Worm (Caenorhabditis elegans): ENCODE measurements around the gene K11H12.7.

Gene K11H12.7

DNA sequence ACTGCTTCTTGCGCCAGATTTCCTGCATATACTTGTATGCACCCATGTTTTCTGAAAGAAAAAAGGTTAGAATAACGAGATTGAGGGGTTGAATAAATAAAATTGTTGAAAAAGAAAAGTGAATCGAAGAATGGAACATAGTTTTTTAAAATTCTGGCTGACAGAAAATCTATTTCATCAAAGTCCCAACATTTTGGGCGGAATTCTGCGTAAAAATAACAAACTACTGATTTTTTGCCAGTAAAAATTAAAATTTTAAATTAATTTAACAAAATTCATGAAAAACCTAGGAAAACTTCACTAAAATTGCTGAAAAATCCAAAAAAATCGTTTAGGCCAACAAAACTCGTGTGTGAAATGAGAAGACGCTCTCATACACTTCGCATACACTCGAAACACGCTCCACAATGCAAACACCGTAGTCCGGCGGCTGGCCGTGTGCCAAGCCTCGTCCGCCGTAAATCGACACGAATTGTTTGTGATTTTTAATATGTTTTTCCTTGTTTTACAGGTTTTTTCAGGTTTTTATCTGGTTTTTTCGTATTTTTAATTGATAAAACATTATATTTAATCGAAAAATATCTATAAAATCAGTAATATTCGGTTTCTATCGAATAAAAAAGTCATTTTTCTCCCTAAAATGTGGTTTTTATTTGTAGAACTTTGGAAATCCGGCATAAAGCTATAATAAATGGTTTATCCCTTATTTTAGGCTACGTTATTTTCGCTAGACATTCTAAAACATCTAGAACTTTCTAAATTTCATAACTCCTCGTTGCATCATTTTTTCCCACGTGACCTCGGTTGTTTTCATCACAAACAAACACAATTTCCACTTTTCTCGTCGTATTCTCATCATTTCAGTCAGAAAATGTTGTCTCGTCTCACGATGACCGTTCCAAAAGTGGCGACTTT is 10.5 kb upstream of the K11H12.7 start, which contains the start of the genes rpl-15 and K11H12.8 (continued):
- TF ChIP-seq elt-2 (tag; optimal IDR thresholded peaks at IDR 0.05) (peak; percentile 97), C34B4.2 (tag; optimal IDR thresholded peaks at IDR 0.05) (peak; percentile 89), pqm-1 (tag; optimal IDR thresholded peaks at IDR 0.05) (peak; percentile 89), snpc-4 (tag; optimal IDR thresholded peaks at IDR 0.05) (peak; percentile 97), dsc-1 (tag; optimal IDR thresholded peaks at IDR 0.05) (peak; percentile 100), mep-1 (tag; optimal IDR thresholded peaks at IDR 0.05) (peak; percentile 100), lin-13 (GFP tag; optimal IDR thresholded peaks at IDR 0.05) (peak; percentile 100), ceh-88 (GFP tag; IDR thresholded peaks at IDR 0.05) (peak; percentile 100), mab-9 (GFP tag; IDR thresholded peaks at IDR 0.05) (peak; percentile 99), nhr-11 (tag; optimal IDR thresholded peaks at IDR 0.05) (peak; percentile 96), zip-4 (GFP tag; optimal IDR thresholded peaks at IDR 0.05) (peak; percentile 97), ztf-11 (tag; optimal IDR thresholded peaks at IDR 0.05) (peak; percentile 58 to 100), nhr-28 (tag; optimal IDR thresholded peaks at IDR 0.05) (peak; percentile 33), snu-23 (GFP tag; optimal IDR thresholded peaks at IDR 0.05) (peak; percentile 100), pax-3 (tag; optimal IDR thresholded peaks at IDR 0.05) (peak; percentile 100), sup-37 (GFP tag; optimal IDR thresholded peaks at IDR 0.05) (peak; percentile 99), irx-1 (tag; optimal IDR thresholded peaks at IDR 0.05) (peak; percentile 99), efl-3 (GFP tag; optimal IDR thresholded peaks at IDR 0.05) (peak; percentile 86), unc-98 (GFP tag; IDR thresholded peaks at IDR 0.05) (peak; percentile 96), aha-1 (tag; optimal IDR thresholded peaks at IDR 0.05) (peak; percentile 99), lsy-2 (tag; optimal IDR thresholded peaks at IDR 0.05) (peak; percentile 100), sox-4 (tag; optimal IDR thresholded peaks at IDR 0.05) (peak; percentile 98), lin-14 (GFP tag; optimal IDR thresholded peaks at IDR 0.05) (peak; percentile 100), fkh-4 (tag; optimal IDR thresholded peaks at IDR 0.05; ENCODE audit: borderline replicate concordance) (peak; percentile 95), egl-27 (tag; optimal IDR thresholded peaks at IDR 0.05) (peak; percentile 44 to 98), aly-2 (tag; optimal IDR thresholded peaks at IDR 0.05) (peak; percentile 98), blmp-1 (tag; optimal IDR thresholded peaks at IDR 0.05) (peak; percentile 92), swsn-7 (tag; optimal IDR thresholded peaks at IDR 0.05) (peak; percentile 100), ceh-90 (tag; optimal IDR thresholded peaks at IDR 0.05) (peak; percentile 80), unc-30 (tag; optimal IDR thresholded peaks at IDR 0.05) (no peak), hlh-17 (GFP tag; optimal IDR thresholded peaks at IDR 0.05; ENCODE audit: borderline replicate concordance) (no peak), nhr-237 (tag; optimal IDR thresholded peaks at IDR 0.05) (peak; percentile 98), skn-1 (tag; optimal IDR thresholded peaks at IDR 0.05) (peak; percentile 97), ces-1 (GFP tag; optimal IDR thresholded peaks at IDR 0.05) (peak; percentile 82), hlh-4 (tag; optimal IDR thresholded peaks at IDR 0.05) (peak; percentile 91), unc-130 (tag; optimal IDR thresholded peaks at IDR 0.05) (peak; percentile 100), nhr-12 (tag; optimal IDR thresholded peaks at IDR 0.05) (peak; percentile 59), Y116A8C.19 (tag; optimal IDR thresholded peaks at IDR 0.05; ENCODE audit: borderline replicate concordance) (peak; percentile 80), nhr-20 (tag; optimal IDR thresholded peaks at IDR 0.05) (peak; percentile 100), vab-15 (tag; optimal IDR thresholded peaks at IDR 0.05) (peak; percentile 99), C16A3.4 (tag; optimal IDR thresholded peaks at IDR 0.05) (peak; percentile 100), elt-3 (tag; optimal IDR thresholded peaks at IDR 0.05) (peak; percentile 99 to 100 (median 100)), fkh-10 (GFP tag; optimal IDR thresholded peaks at IDR 0.05) (peak; percentile 99), F16B12.6 (tag; optimal IDR thresholded peaks at IDR 0.05) (peak; percentile 78), ama-1 (optimal IDR thresholded peaks at IDR 0.05) (peak; percentile 91), xbp-1 (tag; optimal IDR thresholded peaks at IDR 0.05) (peak; percentile 99), nhr-77 (tag; optimal IDR thresholded peaks at IDR 0.05) (peak; percentile 100), nhr-85 (tag) (peak; percentile 100), nhr-84 (tag; optimal IDR thresholded peaks at IDR 0.05) (peak; percentile 84), ztf-4 (tag; optimal IDR thresholded peaks at IDR 0.05) (peak; percentile 100), rnt-1 (tag; optimal IDR thresholded peaks at IDR 0.05) (peak; percentile 100)

Measured in whole organism, L1 larva.